Fruit fly (Drosophila melanogaster): ENCODE results near the gene CG32221.

The CG32221 gene

DNA sequence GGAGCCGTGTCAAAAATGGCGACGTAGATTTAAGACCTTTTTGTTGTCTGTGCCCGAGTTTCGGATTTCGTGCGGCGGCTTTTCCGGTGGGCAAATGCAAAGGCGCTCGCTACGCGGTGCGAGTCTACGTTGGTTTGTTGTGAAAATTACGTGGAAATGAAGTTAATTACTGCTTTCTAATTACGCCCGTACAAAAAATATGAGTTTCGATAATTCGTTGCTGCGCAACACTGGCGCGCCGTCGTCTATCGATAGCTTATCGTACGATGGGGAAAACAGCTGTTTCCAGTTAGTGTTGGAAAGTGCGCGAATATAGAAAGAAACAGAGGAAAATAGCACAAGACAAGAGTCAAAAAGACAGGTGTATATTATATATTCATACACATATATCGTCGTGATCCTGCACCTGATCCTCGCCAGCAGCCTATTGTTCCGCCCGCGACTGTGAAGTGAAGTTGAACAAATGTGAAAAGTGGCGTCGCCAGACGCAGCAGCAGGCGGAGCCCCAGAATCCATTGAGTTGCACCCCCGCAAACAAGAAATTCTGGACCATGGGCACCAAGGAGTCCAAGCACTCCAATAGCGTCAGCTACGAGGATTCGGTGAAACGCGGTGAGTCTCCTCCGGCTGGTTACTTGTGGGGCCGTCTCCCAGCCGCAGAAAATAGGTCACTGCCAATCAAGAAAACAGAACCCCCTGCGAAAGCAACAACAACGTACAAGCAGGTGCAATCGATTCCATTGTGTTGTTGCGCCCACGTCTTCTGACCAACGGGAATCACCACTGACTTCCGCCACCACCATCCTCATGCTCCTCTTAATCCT, 36.6 kb downstream of the CG32221 start, which contains the start of the genes Rab8 and Usp32 (continued):
- peak; percentile 71 for TF ChIP-seq slbo (GFP tag; IDR thresholded peaks at IDR 0.05)
- peak; percentile 68 for TF ChIP-seq Mad (GFP tag; optimal IDR thresholded peaks at IDR 0.05)
- peak; percentile 37 for TF ChIP-seq grn (GFP tag; optimal IDR thresholded peaks at IDR 0.05)
- TF ChIP-seq jigr1 (GFP tag; IDR thresholded peaks at IDR 0.05): no peak
- TF ChIP-seq repo (GFP tag; optimal IDR thresholded peaks at IDR 0.05): peak; percentile 81
- no peak for TF ChIP-seq CG11695 (GFP tag; IDR thresholded peaks at IDR 0.05)
- TF ChIP-seq CG11456 (GFP tag; IDR thresholded peaks at IDR 0.05): peak; percentile 78
- peak; percentile 79 for TF ChIP-seq Sry-δ (GFP tag; optimal IDR thresholded peaks at IDR 0.05)
- peak; percentile 32 for TF ChIP-seq CG8924 (tag; optimal IDR thresholded peaks at IDR 0.05)
- peak; percentile 30 for TF ChIP-seq Dek (tag; optimal IDR thresholded peaks at IDR 0.05)
- TF ChIP-seq stc (GFP tag; IDR thresholded peaks at IDR 0.05): no peak
- no peak for TF ChIP-seq yki (optimal IDR thresholded peaks at IDR 0.05)
- peak; percentile 65 for TF ChIP-seq CG12155 (GFP tag; optimal IDR thresholded peaks at IDR 0.05)
- TF ChIP-seq CG9215 (GFP tag; IDR thresholded peaks at IDR 0.05): no peak
- TF ChIP-seq CG12299 (tag; optimal IDR thresholded peaks at IDR 0.05): peak; percentile 37
- TF ChIP-seq sqz (GFP tag; optimal IDR thresholded peaks at IDR 0.05): no peak
- TF ChIP-seq CG33213 (GFP tag; optimal IDR thresholded peaks at IDR 0.05): peak; percentile 72
- peak in 1 of 2 experiments; percentile 82 for TF ChIP-seq tll (GFP tag; optimal IDR thresholded peaks at IDR 0.05)
- peak; percentile 42 for TF ChIP-seq CG18262 (tag; optimal IDR thresholded peaks at IDR 0.05)
- TF ChIP-seq ken (GFP tag; IDR thresholded peaks at IDR 0.05): peak; percentile 66; the same call in 2 of the 3 replicates
- TF ChIP-seq CTCF (GFP tag; optimal IDR thresholded peaks at IDR 0.05): no peak
- peak; percentile 90 for TF ChIP-seq CG13624 (GFP tag; optimal IDR thresholded peaks at IDR 0.05)
- no peak for TF ChIP-seq Kr (GFP tag; optimal IDR thresholded peaks at IDR 0.05)
- no peak for TF ChIP-seq CG1529 (GFP tag; optimal IDR thresholded peaks at IDR 0.05)
- TF ChIP-seq cad (GFP tag; optimal IDR thresholded peaks at IDR 0.05): no peak
- no peak for TF ChIP-seq Oaz (GFP tag; IDR thresholded peaks at IDR 0.05)
- TF ChIP-seq pfk (GFP tag; optimal IDR thresholded peaks at IDR 0.05): peak; percentile 57
- peak; percentile 15 for TF ChIP-seq schlank (tag; optimal IDR thresholded peaks at IDR 0.05)
- peak; percentile 81 for TF ChIP-seq lilli (GFP tag; optimal IDR thresholded peaks at IDR 0.05)
- no peak for TF ChIP-seq CG15479 (GFP tag; optimal IDR thresholded peaks at IDR 0.05)
- TF ChIP-seq CG17612 (GFP tag; IDR thresholded peaks at IDR 0.05): no peak
- no peak for TF ChIP-seq ewg (GFP tag; optimal IDR thresholded peaks at IDR 0.05)
- peak; percentile 63 to 80 for TF ChIP-seq dpn (GFP tag; optimal IDR thresholded peaks at IDR 0.05)
- peak; percentile 86 for TF ChIP-seq CG18599 (GFP tag; optimal IDR thresholded peaks at IDR 0.05)
- peak; percentile 92 for TF ChIP-seq amos (GFP tag; IDR thresholded peaks at IDR 0.05; ENCODE audit: partially characterized antibody)
- no peak for TF ChIP-seq Dfd (GFP tag; optimal IDR thresholded peaks at IDR 0.05)
- no peak for TF ChIP-seq Gsc (GFP tag; IDR thresholded peaks at IDR 0.05)
- peak; percentile 90 for TF ChIP-seq bbx (GFP tag; IDR thresholded peaks at IDR 0.05; ENCODE audit: partially characterized antibody)
- no peak for TF ChIP-seq CG3407 (GFP tag; optimal IDR thresholded peaks at IDR 0.05)
- peak; percentile 96 for TF ChIP-seq Med (GFP tag)
- no peak for TF ChIP-seq GATAe (GFP tag; conservative IDR thresholded peaks at IDR 0.05)
- TF ChIP-seq CG14710 (tag; optimal IDR thresholded peaks at IDR 0.05): peak; percentile 65
- peak; percentile 66 for TF ChIP-seq jumu (GFP tag; optimal IDR thresholded peaks at IDR 0.05)
- TF ChIP-seq D19B (GFP tag; optimal IDR thresholded peaks at IDR 0.05): no peak
- TF ChIP-seq Rx (GFP tag; IDR thresholded peaks at IDR 0.05): no peak
- TF ChIP-seq gcm2 (GFP tag; optimal IDR thresholded peaks at IDR 0.05): no peak
- peak; percentile 1 for TF ChIP-seq CG12071 (GFP tag; optimal IDR thresholded peaks at IDR 0.05)
- peak; percentile 87 for TF ChIP-seq sob (GFP tag; IDR thresholded peaks at IDR 0.05)
- TF ChIP-seq CG3163 (GFP tag; optimal IDR thresholded peaks at IDR 0.05): peak; percentile 57
- no peak for TF ChIP-seq Jarid2 (GFP tag; optimal IDR thresholded peaks at IDR 0.05)
- peak; percentile 39 for TF ChIP-seq disco-r (GFP tag; optimal IDR thresholded peaks at IDR 0.05)
